Fruit fly (Drosophila melanogaster) whole organism, prepupa: Measurements from ENCODE around the gene witty.

ENCODE experiments used
- Blimp-1 ChIP-seq: fragments of 200-800 bp; sonication (Bioruptor generic); optimal IDR thresholded peaks from 3 replicates; lab custom pipeline; 2017; ENCODE audit warnings: missing biosample characterization, missing genetic modification characterization, mild to moderate bottlenecking, moderate library complexity, missing genetic modification reagents
- CG10631 ChIP-seq: fragments of 200-800 bp; sonication (Bioruptor generic); optimal IDR thresholded peaks from 2 replicates; lab custom pipeline; 2016; ENCODE audit warnings: missing biosample characterization, missing genetic modification characterization
- CG10669 ChIP-seq: fragments of 200-800 bp; sonication (Bioruptor generic); optimal IDR thresholded peaks from 3 replicates; lab custom pipeline; 2018; ENCODE audit warnings: missing biosample characterization, mild to moderate bottlenecking, missing genetic modification characterization, moderate library complexity
- CG11294 ChIP-seq: fragments of 200-800 bp; sonication (Bioruptor generic); IDR thresholded peaks from 2 replicates; pipeline ENCODE4 v1.3.6; 2022; ENCODE audit warnings: missing biosample characterization, missing genetic modification characterization
- CG11762 ChIP-seq: fragments of 200-800 bp; sonication (Bioruptor generic); optimal IDR thresholded peaks from 3 replicates; lab custom pipeline; 2016; ENCODE audit warnings: missing biosample characterization, missing genetic modification characterization; ENCODE audit not compliant: insufficient read depth
- CG1621 ChIP-seq: fragments of 200-800 bp; sonication (Bioruptor generic); optimal IDR thresholded peaks from 3 replicates; lab custom pipeline; 2018; ENCODE audit warnings: missing biosample characterization, mild to moderate bottlenecking, missing genetic modification characterization
- CG16779 ChIP-seq: fragments of 200-800 bp; sonication (Bioruptor generic); optimal IDR thresholded peaks from 3 replicates; lab custom pipeline; 2017; ENCODE audit warnings: missing biosample characterization, mild to moderate bottlenecking, missing genetic modification characterization
- CG3032 ChIP-seq: fragments of 200-800 bp; optimal IDR thresholded peaks from 2 replicates; lab custom pipeline; 2019; ENCODE audit warnings: missing biosample characterization, mild to moderate bottlenecking, missing genetic modification characterization, moderate library complexity
- CG32006 ChIP-seq: fragments of 200-800 bp; sonication (Bioruptor generic); optimal IDR thresholded peaks from 3 replicates; lab custom pipeline; 2017; ENCODE audit warnings: missing biosample characterization, mild to moderate bottlenecking, missing genetic modification characterization
- CG34406 ChIP-seq: fragments of 200-800 bp; sonication (Bioruptor generic); optimal IDR thresholded peaks from 3 replicates; lab custom pipeline; 2016; ENCODE audit warnings: missing biosample characterization, missing genetic modification characterization
- CG3919 ChIP-seq: fragments of 200-800 bp; sonication (Bioruptor generic); optimal IDR thresholded peaks from 3 replicates; lab custom pipeline; 2016; ENCODE audit warnings: missing biosample characterization, missing genetic modification characterization
- CG4318 ChIP-seq: fragments of 200-800 bp; sonication (Bioruptor generic); optimal IDR thresholded peaks from 3 replicates; lab custom pipeline; 2017; ENCODE audit warnings: missing biosample characterization, mild to moderate bottlenecking, missing genetic modification characterization
- CG6808 ChIP-seq: fragments of 200-800 bp; sonication (Bioruptor generic); optimal IDR thresholded peaks from 3 replicates; lab custom pipeline; 2017; ENCODE audit warnings: missing biosample characterization, missing genetic modification characterization, mild to moderate bottlenecking, moderate library complexity, missing genetic modification reagents
- CG6854 ChIP-seq: fragments of 200-800 bp; sonication (Bioruptor generic); optimal IDR thresholded peaks from 2 replicates; lab custom pipeline; 2017; ENCODE audit warnings: missing biosample characterization, mild to moderate bottlenecking, missing genetic modification characterization
- CG7368 ChIP-seq: fragments of 200-800 bp; sonication (Bioruptor generic); optimal IDR thresholded peaks from 3 replicates; lab custom pipeline; 2016; ENCODE audit warnings: missing biosample characterization, missing genetic modification characterization
- CG8119 ChIP-seq: fragments of 200-800 bp; sonication (Bioruptor generic); IDR thresholded peaks from 3 replicates; pipeline ENCODE4 v1.3.6; 2022; ENCODE audit warnings: missing biosample characterization, missing genetic modification characterization
- CG8319 ChIP-seq: fragments of 200-800 bp; sonication (Bioruptor generic); optimal IDR thresholded peaks from 3 replicates; lab custom pipeline; 2016; ENCODE audit warnings: missing biosample characterization, missing genetic modification characterization
- CG9139 ChIP-seq: fragments of 200-800 bp; sonication (Bioruptor generic); optimal IDR thresholded peaks from 3 replicates; lab custom pipeline; 2017; ENCODE audit warnings: missing biosample characterization, mild to moderate bottlenecking, missing genetic modification characterization
- Eip75B ChIP-seq: fragments of 200-800 bp; sonication (Bioruptor generic); optimal IDR thresholded peaks from 3 replicates; lab custom pipeline; 2016; ENCODE audit warnings: missing biosample characterization, missing genetic modification characterization
- Eip78C ChIP-seq: fragments of 200-800 bp; sonication (Bioruptor generic); peaks from one replicate; lab custom pipeline; 2016; ENCODE audit warnings: missing biosample characterization, missing genetic modification characterization
- Ets21C ChIP-seq: fragments of 200-800 bp; sonication (Bioruptor generic); optimal IDR thresholded peaks from 3 replicates; lab custom pipeline; 2016; ENCODE audit warnings: missing biosample characterization, missing genetic modification characterization
- Ets96B ChIP-seq: fragments of 200-800 bp; optimal IDR thresholded peaks from 2 replicates; lab custom pipeline; 2019; ENCODE audit warnings: missing biosample characterization, mild to moderate bottlenecking, missing genetic modification characterization, moderate library complexity
- Gug ChIP-seq: fragments of 200-800 bp; sonication (Bioruptor generic); IDR thresholded peaks from 2 replicates; pipeline ENCODE4 v1.3.6; 2022; ENCODE audit warnings: missing biosample characterization, missing genetic modification characterization
- Hr38 ChIP-seq: sonication (Bioruptor generic); optimal IDR thresholded peaks from 2 replicates; lab custom pipeline; 2016; ENCODE audit warnings: missing biosample characterization, missing genetic modification characterization
- Hr4 ChIP-seq: fragments of 200-800 bp; sonication (Bioruptor generic); optimal IDR thresholded peaks from 3 replicates; lab custom pipeline; 2016; ENCODE audit warnings: missing biosample characterization, missing genetic modification characterization
- Lpt ChIP-seq: fragments of 200-800 bp; sonication (Bioruptor generic); optimal IDR thresholded peaks from 3 replicates; lab custom pipeline; 2016; ENCODE audit warnings: missing biosample characterization, missing genetic modification characterization
- Met ChIP-seq: fragments of 200-800 bp; sonication (Bioruptor generic); optimal IDR thresholded peaks from 3 replicates; lab custom pipeline; 2016; ENCODE audit warnings: missing biosample characterization, missing genetic modification characterization
- OdsH ChIP-seq: fragments of 200-800 bp; sonication (Bioruptor generic); optimal IDR thresholded peaks from 3 replicates; lab custom pipeline; 2016; ENCODE audit warnings: missing biosample characterization, missing genetic modification characterization
- Smox ChIP-seq: fragments of 200-800 bp; sonication (Bioruptor generic); optimal IDR thresholded peaks from 3 replicates; lab custom pipeline; 2016; ENCODE audit warnings: missing biosample characterization, missing genetic modification characterization
- Sox14 ChIP-seq: fragments of 200-800 bp; sonication (Bioruptor generic); optimal IDR thresholded peaks from 3 replicates; lab custom pipeline; 2016; ENCODE audit warnings: missing biosample characterization, missing genetic modification characterization
- achi ChIP-seq: fragments of 200-800 bp; sonication (Bioruptor generic); optimal IDR thresholded peaks from 3 replicates; lab custom pipeline; 2016; ENCODE audit warnings: missing biosample characterization, missing genetic modification characterization
- acj6 ChIP-seq: fragments of 200-800 bp; sonication (Bioruptor generic); optimal IDR thresholded peaks from 3 replicates; lab custom pipeline; 2016; ENCODE audit warnings: missing biosample characterization, missing genetic modification characterization
- cyc ChIP-seq: fragments of 200-800 bp; sonication (Bioruptor generic); optimal IDR thresholded peaks from 3 replicates; lab custom pipeline; 2016; ENCODE audit warnings: missing biosample characterization, missing genetic modification characterization
- dac ChIP-seq: fragments of 200-800 bp; sonication (Bioruptor generic); optimal IDR thresholded peaks from 2 replicates; lab custom pipeline; 2017; ENCODE audit warnings: missing biosample characterization, mild to moderate bottlenecking, missing genetic modification characterization
- dsx ChIP-seq: fragments of 200-800 bp; optimal IDR thresholded peaks from 3 replicates; lab custom pipeline; 2019; ENCODE audit warnings: missing biosample characterization, mild to moderate bottlenecking, missing genetic modification characterization, moderate library complexity; ENCODE audit not compliant: poor library complexity, severe bottlenecking
- eg ChIP-seq: fragments of 200-800 bp; sonication (Bioruptor generic); IDR thresholded peaks from 3 replicates; pipeline ENCODE4 v1.3.6; 2022; ENCODE audit warnings: missing biosample characterization, missing genetic modification characterization
- esn ChIP-seq: fragments of 200-800 bp; sonication (Bioruptor generic); optimal IDR thresholded peaks from 2 replicates; lab custom pipeline; 2016; ENCODE audit warnings: missing biosample characterization, mild to moderate bottlenecking, missing genetic modification characterization, moderate library complexity
- fd59A ChIP-seq: fragments of 200-800 bp; sonication (Bioruptor generic); optimal IDR thresholded peaks from 2 replicates; lab custom pipeline; 2017; ENCODE audit warnings: missing biosample characterization, mild to moderate bottlenecking, missing genetic modification characterization, missing genetic modification reagents
- lz ChIP-seq: fragments of 200-800 bp; sonication (Bioruptor generic); optimal IDR thresholded peaks from 3 replicates; lab custom pipeline; 2016; ENCODE audit warnings: missing biosample characterization, missing genetic modification characterization
- pdm3 ChIP-seq: fragments of 200-800 bp; sonication (Bioruptor generic); optimal IDR thresholded peaks from 3 replicates; lab custom pipeline; 2016; ENCODE audit warnings: missing biosample characterization, missing genetic modification characterization
- spab ChIP-seq: fragments of 200-800 bp; sonication (Bioruptor generic); optimal IDR thresholded peaks from 2 replicates; lab custom pipeline; 2017; ENCODE audit warnings: missing biosample characterization, mild to moderate bottlenecking, missing genetic modification characterization, missing genetic modification reagents
- svp ChIP-seq: fragments of 200-800 bp; sonication (Bioruptor generic); peaks from one replicate; lab custom pipeline; 2016; ENCODE audit warnings: missing biosample characterization, missing genetic modification characterization
- topi ChIP-seq: fragments of 200-800 bp; sonication (Bioruptor generic); optimal IDR thresholded peaks from 3 replicates; lab custom pipeline; 2016; ENCODE audit warnings: missing biosample characterization, missing genetic modification characterization
- vri ChIP-seq: fragments of 200-800 bp; sonication (Bioruptor generic); optimal IDR thresholded peaks from 3 replicates; lab custom pipeline; 2016; ENCODE audit warnings: missing biosample characterization, mild to moderate bottlenecking, missing genetic modification characterization

witty gene

DNA sequence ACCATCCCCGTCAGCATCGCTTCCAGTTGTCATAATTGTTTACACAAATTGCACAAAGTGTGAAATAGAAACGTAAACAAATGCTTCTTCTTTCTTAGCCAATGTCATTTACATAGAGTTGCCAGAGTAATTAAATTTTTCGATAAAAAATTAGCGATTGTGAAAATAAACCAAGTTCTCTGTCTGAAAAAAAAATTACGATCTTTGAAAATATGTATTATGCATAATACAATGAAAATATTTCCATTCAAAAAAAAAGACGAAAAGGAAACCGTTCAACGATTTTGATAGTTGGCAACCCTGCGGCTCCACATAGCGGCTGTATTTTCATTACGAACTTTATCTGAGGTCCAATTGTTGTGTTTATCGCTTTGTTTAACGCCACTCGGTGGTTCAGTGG lies 27.0 kb upstream of the witty start, which contains the start of the genes CG7810 and CG7806 (continued):
- TF ChIP-seq CG10631 (GFP tag; lab: Kevin White, UChicago) (peak; percentile 92), dac (GFP tag; lab: Kevin White, UChicago) (no peak), achi (GFP tag; lab: Kevin White, UChicago) (peak; percentile 97), Hr38 (GFP tag; lab: Kevin White, UChicago) (peak; percentile 37), pdm3 (GFP tag; lab: Kevin White, UChicago) (no peak), CG4318 (GFP tag; lab: Kevin White, UChicago) (no peak), CG11294 (GFP tag; lab: Robert Waterston, UW) (peak; percentile 81; the same call in 1 of the 2 replicates), Met (GFP tag; lab: Kevin White, UChicago) (no peak), OdsH (GFP tag; lab: Kevin White, UChicago) (peak; percentile 90), Eip78C (GFP tag; lab: Kevin White, UChicago) (peak; percentile 97), Blimp-1 (GFP tag; lab: Kevin White, UChicago) (peak; percentile 55), CG8319 (GFP tag; lab: Kevin White, UChicago) (peak; percentile 85), CG9139 (GFP tag; lab: Kevin White, UChicago) (no peak), CG7368 (no peak), dsx (GFP tag; lab: Kevin White, UChicago) (peak; percentile 85), eg (GFP tag; lab: Robert Waterston, UW) (no peak; the same call in 1 of the 3 replicates), vri (GFP tag; lab: Kevin White, UChicago) (no peak), Gug (GFP tag; lab: Robert Waterston, UW) (peak; percentile 88)

DNA sequence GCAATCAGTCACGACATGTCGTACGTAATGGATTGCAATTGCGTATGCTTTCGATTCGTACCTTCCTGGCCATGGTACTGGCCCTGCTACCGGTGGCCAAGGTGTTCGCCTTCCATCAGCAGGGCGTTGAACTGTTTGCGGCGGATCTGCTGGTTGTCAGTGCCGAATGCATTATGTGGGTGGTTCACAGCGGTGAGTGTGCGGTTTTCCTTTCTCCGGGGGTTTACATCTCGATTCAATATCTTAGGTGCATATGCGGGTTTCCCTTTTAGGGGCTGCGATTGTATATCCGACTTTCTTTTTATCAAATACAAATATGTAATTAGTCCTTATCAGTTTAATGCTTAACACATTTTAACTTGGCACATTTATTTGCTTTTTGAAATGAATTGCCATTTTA lies 26.3 kb upstream of the witty start:
- no peak for TF ChIP-seq CG9139 (GFP tag; lab: Kevin White, UChicago)
- no peak for TF ChIP-seq Lpt (GFP tag; lab: Kevin White, UChicago)
- no peak for TF ChIP-seq CG10631 (GFP tag; lab: Kevin White, UChicago)
- TF ChIP-seq CG32006, result no peak
- no peak for TF ChIP-seq CG3032 (tag; lab: Kevin White, UChicago)
- TF ChIP-seq Hr4 (GFP tag; lab: Kevin White, UChicago), result no peak
- no peak for TF ChIP-seq CG7368
- TF ChIP-seq Ets21C (GFP tag; lab: Kevin White, UChicago), result no peak
- no peak for TF ChIP-seq spab (GFP tag; lab: Kevin White, UChicago)
- TF ChIP-seq CG3919 (GFP tag; lab: Kevin White, UChicago), result no peak
- no peak for TF ChIP-seq CG1621
- TF ChIP-seq Hr38 (GFP tag; lab: Kevin White, UChicago), result no peak
- TF ChIP-seq Sox14 (GFP tag; lab: Kevin White, UChicago), result no peak
- no peak for TF ChIP-seq Eip78C (GFP tag; lab: Kevin White, UChicago)
- no peak for TF ChIP-seq CG11294 (GFP tag; lab: Robert Waterston, UW)
- TF ChIP-seq Ets96B, result no peak

DNA sequence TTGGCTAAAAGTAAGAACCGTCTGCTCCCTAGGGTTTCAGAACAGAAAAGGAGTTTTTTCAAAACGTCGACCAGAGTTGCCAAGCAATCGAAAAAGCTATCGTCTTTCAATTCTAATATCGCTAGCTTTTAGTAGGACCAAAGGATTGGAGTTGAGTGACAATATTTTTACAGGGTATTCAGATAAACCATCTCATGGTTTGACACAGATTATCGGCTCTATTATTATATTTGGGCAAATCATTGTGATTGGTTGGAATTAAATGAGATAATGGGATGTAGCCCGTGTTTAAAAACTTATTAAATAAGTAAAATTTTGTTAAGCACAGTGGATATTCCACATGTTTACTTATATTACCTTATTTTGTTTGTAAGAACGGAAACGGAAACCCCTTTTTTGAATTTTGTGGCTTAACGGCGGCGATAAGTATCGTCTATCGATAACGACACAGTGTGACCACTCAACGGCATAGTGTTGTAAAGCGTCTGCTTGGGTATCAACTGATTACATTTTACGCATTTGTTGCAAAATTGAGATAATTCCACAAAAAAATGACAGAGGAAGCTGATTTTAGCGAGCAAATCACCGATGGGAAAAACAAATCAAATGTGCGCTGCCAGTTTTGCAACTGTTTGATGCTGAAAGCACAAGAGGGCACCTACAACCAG lies 18.1 kb upstream of the witty start, which contains the start of the genes mtsh and strat:
Gene mtsh (minus strand): TSS at position 51 of the 668 bp plus-strand sequence.
Gene strat (plus strand): TSS at position 471 of the 668 bp plus-strand sequence.
- TF ChIP-seq cyc (GFP tag; lab: Kevin White, UChicago) (peak; percentile 58), esn (GFP tag; lab: Kevin White, UChicago) (peak; percentile 64), CG10669 (GFP tag; lab: Kevin White, UChicago) (peak; percentile 51), CG1621 (no peak), CG34406 (no peak), Ets96B (no peak), acj6 (GFP tag; lab: Kevin White, UChicago) (peak; percentile 40), fd59A (GFP tag; lab: Kevin White, UChicago) (no peak), Ets21C (GFP tag; lab: Kevin White, UChicago) (no peak), CG6854 (GFP tag; lab: Kevin White, UChicago) (peak; percentile 57), CG8319 (GFP tag; lab: Kevin White, UChicago) (peak; percentile 30), Lpt (GFP tag; lab: Kevin White, UChicago) (no peak), dsx (GFP tag; lab: Kevin White, UChicago) (peak; percentile 85), Eip75B (no peak), CG3032 (tag; lab: Kevin White, UChicago) (peak; percentile 2), vri (GFP tag; lab: Kevin White, UChicago) (no peak), Smox (GFP tag; lab: Kevin White, UChicago) (no peak), lz (GFP tag; lab: Kevin White, UChicago) (peak; percentile 47), achi (GFP tag; lab: Kevin White, UChicago) (peak; percentile 32), CG6808 (GFP tag; lab: Kevin White, UChicago) (no peak), svp (GFP tag; lab: Kevin White, UChicago) (no peak), topi (GFP tag; lab: Kevin White, UChicago) (peak; percentile 65), CG7368 (no peak), CG11762 (peak; percentile 21), dac (GFP tag; lab: Kevin White, UChicago) (no peak), CG32006 (no peak), CG8119 (GFP tag; lab: Robert Waterston, UW) (no peak), CG16779 (no peak), Met (GFP tag; lab: Kevin White, UChicago) (no peak)
